Fruit fly (Drosophila melanogaster): ENCODE results near the gene RpL22.
A peak's percentile ranks its signal among the peaks of the same experiment; 100 is the strongest.

RpL22 gene

dm6 chrX:769639-770124, 4.8 kb upstream of the RpL22 start, which contains the start of gene fz3 (continued):
- TF ChIP-seq maf-S (GFP tag; optimal IDR thresholded peaks at IDR 0.05) (no peak), gro (GFP tag; optimal IDR thresholded peaks at IDR 0.05) (no peak), salm (tag; optimal IDR thresholded peaks at IDR 0.05) (no peak), schlank (tag; optimal IDR thresholded peaks at IDR 0.05) (no peak), Xrp1 (GFP tag; IDR thresholded peaks at IDR 0.05) (no peak; the same call in 1 of the 2 replicates), CG2678 (tag; optimal IDR thresholded peaks at IDR 0.05) (peak; percentile 13), cas (GFP tag; IDR thresholded peaks at IDR 0.05) (no peak), CG16813 (GFP tag; IDR thresholded peaks at IDR 0.05; ENCODE audit: partially characterized antibody) (peak; percentile 85), Gsc (GFP tag; IDR thresholded peaks at IDR 0.05) (no peak), CG13424 (tag; optimal IDR thresholded peaks at IDR 0.05) (peak; percentile 22), CG11504 (tag; optimal IDR thresholded peaks at IDR 0.05) (peak; percentile 27), Deaf1 (tag; optimal IDR thresholded peaks at IDR 0.05) (peak; percentile 57)

DNA sequence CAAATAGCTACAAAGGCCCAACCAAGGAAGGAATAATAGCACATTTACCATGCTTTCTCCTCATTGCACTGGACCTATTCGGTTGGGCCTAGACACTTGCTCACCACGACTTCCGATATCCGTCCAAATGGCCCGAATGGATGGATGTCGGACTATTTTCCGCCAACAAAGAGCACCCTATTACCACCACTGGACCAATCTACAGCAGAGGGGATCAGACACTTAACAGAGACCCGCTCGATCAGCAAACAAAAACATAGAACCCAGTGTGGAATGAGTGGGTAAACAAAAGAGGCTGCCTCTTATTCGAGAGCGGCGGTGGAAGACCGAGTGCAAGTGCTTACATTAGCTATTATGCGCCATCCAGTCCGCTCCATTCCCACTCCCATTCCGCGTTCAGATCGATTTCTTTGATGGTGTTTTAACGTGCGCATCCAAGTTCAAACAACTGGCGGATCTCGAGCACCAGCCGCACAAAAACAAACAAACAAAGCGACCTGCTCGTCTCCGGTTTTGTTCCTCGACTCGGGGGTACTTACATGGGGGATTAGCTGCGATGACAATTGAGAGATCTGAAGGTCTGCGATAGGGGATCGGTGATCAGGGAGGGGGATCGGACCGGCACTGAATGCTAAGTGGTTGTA, 3.7 kb upstream of the RpL22 start:
- TF ChIP-seq CG18619 (GFP tag; optimal IDR thresholded peaks at IDR 0.05) (no peak), Lim3 (GFP tag; IDR thresholded peaks at IDR 0.05) (no peak), otp (GFP tag; IDR thresholded peaks at IDR 0.05) (0 out of 3 replicates have a peak, but pooled peaks have one; percentile 28), Dref (GFP tag; IDR thresholded peaks at IDR 0.05) (peak; percentile 29; the same call in 1 of the 2 replicates), Pdp1 (GFP tag; optimal IDR thresholded peaks at IDR 0.05) (peak in 1 of 2 experiments; percentile 13), fd64A (GFP tag; optimal IDR thresholded peaks at IDR 0.05) (peak; percentile 28), Sry-δ (GFP tag; optimal IDR thresholded peaks at IDR 0.05) (peak; percentile 39), CG1603 (tag; optimal IDR thresholded peaks at IDR 0.05) (peak; percentile 3), crol (GFP tag; IDR thresholded peaks at IDR 0.05) (peak; percentile 52; the same call in 1 of the 2 replicates), Xrp1 (GFP tag; IDR thresholded peaks at IDR 0.05) (peak; percentile 38; the same call in 1 of the 2 replicates), Blimp-1 (GFP tag; optimal IDR thresholded peaks at IDR 0.05) (peak; percentile 23), Hr78 (GFP tag; optimal IDR thresholded peaks at IDR 0.05) (peak in 1 of 2 experiments; percentile 26), CG6813 (GFP tag; optimal IDR thresholded peaks at IDR 0.05) (peak; percentile 44), oc (tag; optimal IDR thresholded peaks at IDR 0.05) (peak; percentile 88), CG6254 (GFP tag; optimal IDR thresholded peaks at IDR 0.05) (peak; percentile 97), vvl (GFP tag; IDR thresholded peaks at IDR 0.05) (0 out of 2 replicates have a peak, but pooled peaks have one; percentile 16), gcm (GFP tag; optimal IDR thresholded peaks at IDR 0.05) (peak; percentile 4), Side (GFP tag; optimal IDR thresholded peaks at IDR 0.05) (no peak), chinmo (GFP tag; IDR thresholded peaks at IDR 0.05; ENCODE audit: partially characterized antibody) (0 out of 4 replicates have a peak, but pooled peaks have one; percentile 20), CG10543 (GFP tag; optimal IDR thresholded peaks at IDR 0.05) (peak; percentile 42), Ets97D (GFP tag; optimal IDR thresholded peaks at IDR 0.05) (no peak), CG15601 (tag; optimal IDR thresholded peaks at IDR 0.05) (peak; percentile 3), dmrt11E (tag; optimal IDR thresholded peaks at IDR 0.05) (peak; percentile 1), grn (GFP tag; optimal IDR thresholded peaks at IDR 0.05) (peak; percentile 3), chm (GFP tag; IDR thresholded peaks at IDR 0.05) (no peak), Vsx1 (GFP tag; optimal IDR thresholded peaks at IDR 0.05) (no peak), CG7372 (GFP tag; IDR thresholded peaks at IDR 0.05) (no peak), CG1529 (GFP tag; optimal IDR thresholded peaks at IDR 0.05) (no peak), repo (GFP tag; optimal IDR thresholded peaks at IDR 0.05) (no peak), CG10431 (GFP tag; optimal IDR thresholded peaks at IDR 0.05) (peak; percentile 81), ci (GFP tag; IDR thresholded peaks at IDR 0.05) (0 out of 3 replicates have a peak, but pooled peaks have one; percentile 30), scrt (GFP tag; optimal IDR thresholded peaks at IDR 0.05) (no peak), CG14710 (tag; optimal IDR thresholded peaks at IDR 0.05) (peak; percentile 10), mirr (GFP tag; optimal IDR thresholded peaks at IDR 0.05) (peak; percentile 14), Spps (tag; optimal IDR thresholded peaks at IDR 0.05) (peak; percentile 16)
